Worm (Caenorhabditis elegans): ENCODE measurements around the gene K09E9.3.

Gene K09E9.3

DNA sequence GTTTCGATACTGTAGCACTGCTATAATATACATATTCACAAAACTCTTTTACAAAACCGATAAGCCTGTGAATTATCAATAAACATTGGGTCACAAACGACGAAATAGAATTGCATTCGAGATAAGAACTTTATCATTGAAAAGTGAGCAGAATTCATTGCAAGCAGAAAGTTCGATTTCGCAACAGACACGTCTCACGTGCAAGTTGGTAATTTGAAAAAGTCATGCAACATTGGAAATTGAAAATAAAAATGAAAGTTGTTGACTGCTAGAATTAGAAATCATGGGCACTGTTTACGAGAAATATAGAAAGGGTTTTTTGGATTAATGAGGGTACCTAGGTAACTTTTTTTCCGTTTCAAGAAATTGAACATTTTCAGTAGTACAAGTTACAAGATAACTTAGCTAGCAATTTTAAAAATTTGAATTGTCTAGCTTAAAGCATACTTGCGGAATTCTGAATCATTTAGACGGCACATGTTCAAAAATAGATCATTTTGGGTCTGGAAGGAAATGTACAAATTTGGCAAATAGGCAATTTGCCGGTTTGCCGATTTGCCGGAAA is 3.0 kb downstream of the K09E9.3 start (continued):
- TF ChIP-seq egl-18 (GFP tag; IDR thresholded peaks at IDR 0.05) = no peak
- TF ChIP-seq atf-7 (tag; optimal IDR thresholded peaks at IDR 0.05) = peak; percentile 71
- no peak for TF ChIP-seq dpl-1 (GFP tag; optimal IDR thresholded peaks at IDR 0.05)
- TF ChIP-seq bed-2 (GFP tag; IDR thresholded peaks at IDR 0.05) = no peak
- no peak for TF ChIP-seq F52B5.7 (tag; optimal IDR thresholded peaks at IDR 0.05)
- TF ChIP-seq sea-2 (GFP tag; IDR thresholded peaks at IDR 0.05) = no peak
- no peak for TF ChIP-seq ceh-91 (GFP tag; IDR thresholded peaks at IDR 0.05)
- TF ChIP-seq egl-44 (GFP tag; IDR thresholded peaks at IDR 0.05) = 0 out of 2 replicates have a peak, but pooled peaks have one; percentile 28
- TF ChIP-seq bed-1 (GFP tag; IDR thresholded peaks at IDR 0.05) = no peak
- peak; percentile 24; the same call in 1 of the 2 replicates for TF ChIP-seq Y56A3A.18 (GFP tag; IDR thresholded peaks at IDR 0.05)
- TF ChIP-seq ztf-26 (tag; optimal IDR thresholded peaks at IDR 0.05) = peak; percentile 15
- TF ChIP-seq ceh-100 (GFP tag; IDR thresholded peaks at IDR 0.05) = no peak
- no peak for TF ChIP-seq ztf-25 (GFP tag; IDR thresholded peaks at IDR 0.05)
- no peak for TF ChIP-seq hsf-1 (GFP tag; IDR thresholded peaks at IDR 0.05)
- no peak for TF ChIP-seq F37B4.10 (GFP tag; IDR thresholded peaks at IDR 0.05)
- no peak for TF ChIP-seq efl-1 (GFP tag; optimal IDR thresholded peaks at IDR 0.05)
- peak; percentile 91 for TF ChIP-seq B0336.3 (GFP tag; IDR thresholded peaks at IDR 0.05)
- no peak for TF ChIP-seq rec-8 (tag; optimal IDR thresholded peaks at IDR 0.05)
- TF ChIP-seq madf-10 (tag; optimal IDR thresholded peaks at IDR 0.05) = peak; percentile 68
- TF ChIP-seq nfya-2 (GFP tag; IDR thresholded peaks at IDR 0.05) = no peak
- no peak for TF ChIP-seq lin-35 (GFP tag; optimal IDR thresholded peaks at IDR 0.05)
- no peak for TF ChIP-seq hlh-26 (GFP tag; conservative IDR thresholded peaks at IDR 0.05)
- peak; percentile 98 for TF ChIP-seq nhr-80 (tag; optimal IDR thresholded peaks at IDR 0.05)
- TF ChIP-seq aptf-2 (GFP tag; conservative IDR thresholded peaks at IDR 0.05) = no peak
- TF ChIP-seq C17E4.6 (GFP tag; IDR thresholded peaks at IDR 0.05) = no peak
- TF ChIP-seq madf-8 (GFP tag; conservative IDR thresholded peaks at IDR 0.05) = no peak
- no peak for TF ChIP-seq mcd-1 (GFP tag; IDR thresholded peaks at IDR 0.05)
- TF ChIP-seq attf-3 (GFP tag; conservative IDR thresholded peaks at IDR 0.05) = no peak
- TF ChIP-seq F10E7.11 (tag; optimal IDR thresholded peaks at IDR 0.05) = no peak
- TF ChIP-seq F57C9.4 (tag; optimal IDR thresholded peaks at IDR 0.05) = no peak
- TF ChIP-seq dox-1 (GFP tag; IDR thresholded peaks at IDR 0.05) = peak; percentile 53
- no peak for TF ChIP-seq zim-3 (tag; optimal IDR thresholded peaks at IDR 0.05)
- TF ChIP-seq ztf-28 (GFP tag; IDR thresholded peaks at IDR 0.05) = no peak
- TF ChIP-seq ztf-6 (GFP tag; IDR thresholded peaks at IDR 0.05) = no peak
- no peak for TF ChIP-seq dpff-1 (tag; optimal IDR thresholded peaks at IDR 0.05)
- TF ChIP-seq chd-7 (tag; optimal IDR thresholded peaks at IDR 0.05) = peak; percentile 50
- peak; percentile 17 for TF ChIP-seq gei-17 (GFP tag; optimal IDR thresholded peaks at IDR 0.05)
- no peak for TF ChIP-seq mxl-1 (tag; optimal IDR thresholded peaks at IDR 0.05)

DNA sequence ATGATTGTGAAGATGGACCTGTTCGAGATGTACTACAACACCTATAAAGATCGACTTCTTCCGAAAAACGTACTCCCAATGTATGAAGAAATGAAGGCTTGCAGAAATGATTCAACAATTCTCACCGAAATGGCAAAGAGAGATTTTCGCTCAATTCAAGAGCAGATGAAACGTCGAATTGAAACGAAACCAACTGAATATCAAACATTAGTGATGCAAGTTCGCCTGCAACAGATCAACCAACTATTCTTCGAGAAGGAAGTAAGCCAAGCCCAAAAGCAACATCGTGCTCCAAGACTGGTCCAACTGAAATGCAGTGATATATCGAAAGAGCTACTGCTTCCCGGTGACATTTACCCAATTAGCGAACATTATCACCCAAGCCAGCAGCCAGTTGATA is 3.9 kb downstream of the K09E9.3 start:
- TF ChIP-seq ZK185.1 (tag; optimal IDR thresholded peaks at IDR 0.05; ENCODE audit: poor library complexity, severe bottlenecking) (no peak), madf-3 (GFP tag; IDR thresholded peaks at IDR 0.05) (0 out of 2 replicates have a peak, but pooled peaks have one; percentile 1)
